Worm (Caenorhabditis elegans) whole organism, L4 larva: ENCODE measurements around the gene nhr-21.

Source experiments
- F37D6.2 ChIP-seq: sonication (generic microtip); optimal IDR thresholded peaks from 2 replicates; lab custom pipeline; 2016; ENCODE audit warnings: mild to moderate bottlenecking, missing genetic modification characterization, missing compliant biosample characterization
- F44E2.7 ChIP-seq: fragments of 200-800 bp; sonication (Bioruptor generic); IDR thresholded peaks from 2 replicates; pipeline ENCODE4 v2.1.2; 2022; ENCODE audit warnings: missing genetic modification characterization, missing compliant biosample characterization
- T26A8.4 ChIP-seq: fragments of 200-800 bp; sonication (Bioruptor generic); IDR thresholded peaks from 2 replicates; pipeline ENCODE4 v1.3.6; 2022; ENCODE audit warnings: missing genetic modification characterization, missing compliant biosample characterization
- Y105C5A.15 ChIP-seq: fragments of 200-800 bp; sonication (Bioruptor generic); IDR thresholded peaks from 2 replicates; pipeline ENCODE4 v1.3.6; 2022; ENCODE audit warnings: missing genetic modification characterization, missing compliant biosample characterization
- Y48G9A.11 ChIP-seq: fragments of 200-800 bp; sonication (Bioruptor generic); IDR thresholded peaks from 2 replicates; pipeline ENCODE4 v1.3.6; 2022; ENCODE audit warnings: missing genetic modification reagents, missing genetic modification characterization, missing compliant biosample characterization
- Y75B8A.6 ChIP-seq: fragments of 200-800 bp; sonication (Bioruptor generic); IDR thresholded peaks from 2 replicates; pipeline ENCODE4 v1.3.6; 2022; ENCODE audit warnings: missing genetic modification reagents, missing genetic modification characterization, missing compliant biosample characterization
- ZK337.2 ChIP-seq: fragments of 200-800 bp; sonication (Bioruptor generic); IDR thresholded peaks from 2 replicates; pipeline ENCODE4 v1.3.6; 2022; ENCODE audit warnings: missing genetic modification reagents, missing genetic modification characterization, missing compliant biosample characterization
- aha-1 ChIP-seq: fragments of 150-350 bp; peaks from one replicate; lab custom pipeline; 2014; ENCODE audit warnings: missing biosample characterization, missing genetic modification characterization
- arid-1 ChIP-seq: fragments of 200-800 bp; sonication (Bioruptor generic); conservative IDR thresholded peaks from 2 replicates; pipeline ENCODE4 v1.3.6; 2022; ENCODE audit warnings: missing genetic modification reagents, missing genetic modification characterization, missing compliant biosample characterization
- attf-4 ChIP-seq: sonication (generic microtip); optimal IDR thresholded peaks from 3 replicates; lab custom pipeline; 2017; ENCODE audit warnings: missing biosample characterization, missing genetic modification characterization
- ceh-28 ChIP-seq: fragments of 150-350 bp; optimal IDR thresholded peaks from 2 replicates; lab custom pipeline; 2014; ENCODE audit warnings: missing biosample characterization, missing genetic modification reagents, missing genetic modification characterization
- ceh-32 ChIP-seq: sonication (generic microtip); optimal IDR thresholded peaks from 2 replicates; lab custom pipeline; 2016; ENCODE audit warnings: mild to moderate bottlenecking, missing genetic modification characterization, missing compliant biosample characterization; ENCODE audit not compliant: poor library complexity
- ceh-62 ChIP-seq: sonication (generic microtip); optimal IDR thresholded peaks from 2 replicates; lab custom pipeline; 2017; ENCODE audit warnings: missing biosample characterization, missing genetic modification characterization
- cey-2 ChIP-seq: sonication (generic microtip); optimal IDR thresholded peaks from 3 replicates; lab custom pipeline; 2017; ENCODE audit warnings: missing genetic modification characterization, mild to moderate bottlenecking, missing compliant biosample characterization, antibody characterized with exemption, borderline replicate concordance; ENCODE audit not compliant: insufficient read depth
- ctbp-1 ChIP-seq: fragments of 200-800 bp; sonication (Bioruptor generic); IDR thresholded peaks from 2 replicates; pipeline ENCODE4 v1.3.6; 2022; ENCODE audit warnings: missing genetic modification reagents, missing genetic modification characterization, missing compliant biosample characterization
- daf-12 ChIP-seq: fragments of 150-350 bp; optimal IDR thresholded peaks from 2 replicates; lab custom pipeline; 2014; ENCODE audit warnings: missing biosample characterization, missing genetic modification reagents, missing genetic modification characterization
- daf-16 ChIP-seq, 3 experiments: sonication (generic microtip); optimal IDR thresholded peaks; 2 replicates each; lab custom pipeline; 2016 to 2017; ENCODE audit warnings: missing genetic modification characterization in 3 of 3, missing genetic modification reagents in 3 of 3, mild to moderate bottlenecking in 2 of 3, missing compliant biosample characterization in 2 of 3, missing biosample characterization in 1 of 3, moderate library complexity in 1 of 3
- daf-8 ChIP-seq: fragments of 200-800 bp; sonication (Bioruptor generic); IDR thresholded peaks from 2 replicates; pipeline ENCODE4 v1.3.6; 2022; ENCODE audit warnings: missing genetic modification characterization, missing compliant biosample characterization
- dmd-6 ChIP-seq: fragments of 200-800 bp; sonication (Bioruptor generic); IDR thresholded peaks from 2 replicates; pipeline ENCODE4 v1.3.6; 2022; ENCODE audit warnings: missing genetic modification reagents, missing genetic modification characterization, missing compliant biosample characterization
- dmd-9 ChIP-seq: fragments of 200-800 bp; sonication (Bioruptor generic); IDR thresholded peaks from 2 replicates; pipeline ENCODE4 v1.3.6; 2022; ENCODE audit warnings: missing genetic modification reagents, missing genetic modification characterization, missing compliant biosample characterization
- dpl-1 ChIP-seq: fragments of 150-350 bp; optimal IDR thresholded peaks from 2 replicates; lab custom pipeline; 2014; ENCODE audit warnings: missing biosample characterization, missing genetic modification reagents, missing genetic modification characterization
- duxl-1 ChIP-seq: sonication (generic microtip); optimal IDR thresholded peaks from 2 replicates; lab custom pipeline; 2016; ENCODE audit warnings: mild to moderate bottlenecking, missing genetic modification characterization, moderate library complexity, missing compliant biosample characterization; ENCODE audit not compliant: poor library complexity
- egl-27 ChIP-seq: sonication (generic microtip); optimal IDR thresholded peaks from 3 replicates; lab custom pipeline; 2017; ENCODE audit warnings: missing biosample characterization, missing genetic modification reagents, missing genetic modification characterization
- egl-43 ChIP-seq: fragments of 200-800 bp; sonication (Bioruptor generic); IDR thresholded peaks from 2 replicates; pipeline ENCODE4 v1.3.6; 2022; ENCODE audit warnings: missing genetic modification reagents, missing genetic modification characterization, missing compliant biosample characterization
- gei-8 ChIP-seq: fragments of 200-800 bp; sonication (Bioruptor generic); optimal IDR thresholded peaks from 2 replicates; lab custom pipeline; 2018; ENCODE audit warnings: mild to moderate bottlenecking, missing genetic modification characterization, missing compliant biosample characterization
- hif-1 ChIP-seq, 2 experiments: sonication (generic microtip); optimal IDR thresholded peaks; 2 replicates each; lab custom pipeline; 2016 to 2017; ENCODE audit warnings: missing compliant biosample characterization in 2 of 2, missing genetic modification characterization in 2 of 2, missing genetic modification reagents in 2 of 2, missing genotype in 2 of 2, mild to moderate bottlenecking in 1 of 2
- hmg-1.1 ChIP-seq: fragments of 200-800 bp; sonication (Bioruptor generic); IDR thresholded peaks from 2 replicates; pipeline ENCODE4 v1.3.6; 2022; ENCODE audit warnings: missing genetic modification reagents, missing genetic modification characterization, missing compliant biosample characterization
- jun-1 ChIP-seq: fragments of 150-350 bp; optimal IDR thresholded peaks from 2 replicates; lab custom pipeline; 2014; ENCODE audit warnings: missing biosample characterization, missing genetic modification reagents, missing genetic modification characterization
- lin-13 ChIP-seq: fragments of 150-350 bp; optimal IDR thresholded peaks from 2 replicates; lab custom pipeline; 2014; ENCODE audit warnings: missing biosample characterization, missing genetic modification reagents, missing genetic modification characterization
- lir-3 ChIP-seq: sonication (generic microtip); optimal IDR thresholded peaks from 2 replicates; lab custom pipeline; 2016; ENCODE audit warnings: mild to moderate bottlenecking, missing genetic modification characterization, missing compliant biosample characterization
- lsy-2 ChIP-seq, 2 experiments: fragments of 150-350 bp in 1 of 2; sonication (generic microtip) in 1 of 2; optimal IDR thresholded peaks; 2 replicates each; lab custom pipeline; 2014 to 2017; ENCODE audit warnings: missing biosample characterization in 2 of 2, missing genetic modification characterization in 2 of 2
- madf-5 ChIP-seq, 2 experiments: fragments of 200-800 bp; sonication (Bioruptor generic); IDR thresholded peaks; 2 replicates each; pipeline ENCODE4 v1.3.6; 2022; ENCODE audit warnings: missing compliant biosample characterization in 2 of 2, missing genetic modification characterization in 2 of 2
- mes-2 ChIP-seq: sonication (generic microtip); optimal IDR thresholded peaks from 2 replicates; lab custom pipeline; 2016; ENCODE audit warnings: missing genotype, mild to moderate bottlenecking, missing genetic modification characterization, missing compliant biosample characterization; ENCODE audit not compliant: poor library complexity, severe bottlenecking
- nhr-237 ChIP-seq: sonication (generic microtip); optimal IDR thresholded peaks from 2 replicates; lab custom pipeline; 2017; ENCODE audit warnings: missing biosample characterization, missing genetic modification characterization
- nhr-25 ChIP-seq: sonication (generic microtip); optimal IDR thresholded peaks from 2 replicates; lab custom pipeline; 2017; ENCODE audit warnings: missing genetic modification characterization, mild to moderate bottlenecking, missing compliant biosample characterization, antibody characterized with exemption, moderate library complexity, borderline replicate concordance; ENCODE audit not compliant: insufficient read depth
- nhr-41 ChIP-seq: fragments of 200-800 bp; sonication (Bioruptor generic); IDR thresholded peaks from 2 replicates; pipeline ENCODE4 v1.3.6; 2022; ENCODE audit warnings: missing genetic modification reagents, missing genetic modification characterization, missing compliant biosample characterization
- php-3 ChIP-seq: fragments of 200-800 bp; sonication (Bioruptor generic); IDR thresholded peaks from 2 replicates; pipeline ENCODE4 v1.3.6; 2022; ENCODE audit warnings: missing genetic modification reagents, missing genetic modification characterization, missing compliant biosample characterization
- saeg-2 ChIP-seq: fragments of 200-800 bp; sonication (Bioruptor generic); IDR thresholded peaks from 2 replicates; pipeline ENCODE4 v1.3.6; 2022; ENCODE audit warnings: missing genetic modification reagents, missing genetic modification characterization, missing compliant biosample characterization
- sdz-12 ChIP-seq: fragments of 200-800 bp; sonication (Bioruptor generic); optimal IDR thresholded peaks from 2 replicates; lab custom pipeline; 2018; ENCODE audit warnings: mild to moderate bottlenecking, missing genetic modification characterization, missing compliant biosample characterization
- snpc-1.2 ChIP-seq: fragments of 200-800 bp; sonication (Bioruptor generic); IDR thresholded peaks from 2 replicates; pipeline ENCODE4 v1.3.6; 2022; ENCODE audit warnings: missing genetic modification reagents, missing genetic modification characterization, missing compliant biosample characterization
- spr-3 ChIP-seq: fragments of 200-800 bp; sonication (Bioruptor generic); optimal IDR thresholded peaks from 2 replicates; lab custom pipeline; 2018; ENCODE audit warnings: mild to moderate bottlenecking, missing genetic modification characterization, missing compliant biosample characterization
- tag-97 ChIP-seq: fragments of 200-800 bp; sonication (Bioruptor generic); IDR thresholded peaks from 2 replicates; pipeline ENCODE4 v1.3.6; 2022; ENCODE audit warnings: missing genetic modification characterization, missing compliant biosample characterization
- tra-1 ChIP-seq: fragments of 200-800 bp; sonication (Bioruptor generic); IDR thresholded peaks from 2 replicates; pipeline ENCODE4 v1.3.6; 2022; ENCODE audit warnings: missing genetic modification reagents, missing genetic modification characterization, missing compliant biosample characterization
- unc-39 ChIP-seq: sonication (generic microtip); optimal IDR thresholded peaks from 2 replicates; lab custom pipeline; 2017; ENCODE audit warnings: missing biosample characterization, missing genetic modification characterization
- unc-62 ChIP-seq, 3 experiments: fragments of 150-350 bp in 1 of 3; sonication (generic microtip); optimal IDR thresholded peaks in 2 of 3; peaks in 1 of 3; 1 replicate in 1 of 3; 2 replicates in 2 of 3; lab custom pipeline; 2014 to 2017; ENCODE audit warnings: missing biosample characterization in 3 of 3, missing genetic modification characterization in 3 of 3, missing genetic modification reagents in 3 of 3, missing genotype in 1 of 3
- zfp-3 ChIP-seq: fragments of 200-800 bp; sonication (Bioruptor generic); conservative IDR thresholded peaks from 2 replicates; pipeline ENCODE4 v1.3.6; 2022; ENCODE audit warnings: missing genetic modification reagents, missing genetic modification characterization, missing compliant biosample characterization
- ztf-11 ChIP-seq: fragments of 150-350 bp; optimal IDR thresholded peaks from 2 replicates; lab custom pipeline; 2014; ENCODE audit warnings: missing biosample characterization, missing genetic modification characterization
- ztf-7 ChIP-seq: fragments of 150-350 bp; optimal IDR thresholded peaks from 2 replicates; lab custom pipeline; 2014; ENCODE audit warnings: missing biosample characterization, missing genetic modification characterization

nhr-21 gene

DNA sequence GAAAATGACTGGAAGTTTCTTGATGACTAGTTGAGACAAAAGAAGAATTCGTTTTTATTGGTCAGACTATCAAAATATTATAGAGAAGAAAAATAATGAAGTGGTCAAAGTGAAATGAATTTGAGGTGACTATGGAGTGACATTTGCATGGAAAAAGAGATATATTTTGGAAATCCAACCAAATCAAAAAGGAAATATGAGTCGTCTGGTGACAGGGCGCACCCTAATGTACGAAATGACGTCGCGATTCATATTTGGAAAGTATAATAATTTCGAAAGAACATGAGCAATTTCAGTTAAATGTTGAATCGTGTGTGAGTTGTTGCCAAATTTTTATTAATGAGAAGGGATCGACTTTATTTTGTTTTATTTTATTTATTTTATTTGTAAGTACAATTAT, 21.6 kb upstream of the nhr-21 start, which contains the start of gene F21D12.2:
TSS of gene F21D12.2 (plus strand) at position 301 of the 400 bp plus-strand sequence.
- TF ChIP-seq tag-97 (GFP tag; lab: Robert Waterston, UW) (no peak), F44E2.7 (GFP tag; lab: Robert Waterston, UW) (no peak), ceh-62 (tag; lab: Kevin White, UChicago) (no peak), saeg-2 (GFP tag; lab: Robert Waterston, UW) (no peak), ZK337.2 (no peak), daf-16 (GFP tag; optimal IDR thresholded peaks at IDR 0.05; lab: Kevin White, UChicago) (no peak), daf-16 (tag; optimal IDR thresholded peaks at IDR 0.05; lab: Kevin White, UChicago) (no peak), hmg-1.1 (no peak), php-3 (GFP tag; lab: Robert Waterston, UW) (no peak), dmd-6 (no peak), ztf-7 (no peak), Y48G9A.11 (no peak), ztf-11 (tag; lab: Kevin White, UChicago) (no peak)
- TF ChIP-seq, all 104 proteins: peak for 0

DNA sequence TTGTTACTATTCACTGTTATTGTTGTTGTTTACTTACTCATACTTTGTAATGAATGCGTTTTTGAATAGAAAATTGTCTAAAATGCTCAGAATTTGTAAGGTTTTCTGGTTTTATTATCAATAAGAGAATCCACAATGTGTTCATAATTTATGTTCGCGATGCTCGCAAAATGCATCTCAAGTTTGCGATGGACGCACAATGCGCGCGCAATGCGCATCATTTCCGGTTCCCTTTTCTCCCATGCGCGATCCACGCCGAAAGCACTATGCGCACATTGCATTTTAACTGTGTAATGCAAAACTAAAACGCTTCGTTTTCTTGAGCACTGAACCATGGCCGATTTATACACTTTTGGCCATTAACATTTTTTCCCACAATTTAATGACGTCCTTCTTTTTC, 19.6 kb upstream of the nhr-21 start:
- TF ChIP-seq nhr-237 (tag; lab: Kevin White, UChicago), result no peak
- 0 out of 2 replicates have a peak, but pooled peaks have one; percentile 43 for TF ChIP-seq zfp-3 (GFP tag; lab: Robert Waterston, UW)
- no peak for TF ChIP-seq cey-2 (tag; lab: Kevin White, UChicago)
- no peak for TF ChIP-seq sdz-12 (GFP tag; lab: Kevin White, UChicago)
- peak; percentile 14 for TF ChIP-seq spr-3 (GFP tag; lab: Kevin White, UChicago)
- TF ChIP-seq lir-3 (tag; lab: Kevin White, UChicago), result no peak
- no peak for TF ChIP-seq Y105C5A.15 (GFP tag; lab: Robert Waterston, UW)
- peak; percentile 77; the same call in 1 of the 2 replicates for TF ChIP-seq egl-43 (GFP tag; lab: Robert Waterston, UW)
- TF ChIP-seq dpl-1, result no peak
- no peak for TF ChIP-seq nhr-41
- TF ChIP-seq madf-5 (GFP tag; IDR thresholded peaks at IDR 0.05; lab: Robert Waterston, UW), result 0 out of 4 replicates have a peak, but pooled peaks of 1 of the 2 experiments have one; percentile 21
- no peak for TF ChIP-seq daf-12 (tag; lab: Kevin White, UChicago)
- no peak for TF ChIP-seq egl-27 (tag; lab: Kevin White, UChicago)
- no peak for TF ChIP-seq nhr-25 (tag; lab: Kevin White, UChicago)
- no peak for TF ChIP-seq aha-1 (tag; lab: Kevin White, UChicago)
- TF ChIP-seq Y75B8A.6 (GFP tag; lab: Robert Waterston, UW), result 0 out of 2 replicates have a peak, but pooled peaks have one; percentile 31
- no peak for TF ChIP-seq T26A8.4 (GFP tag; lab: Robert Waterston, UW)
- TF ChIP-seq hmg-1.1, result peak; percentile 49; the same call in 1 of the 2 replicates
- no peak for TF ChIP-seq snpc-1.2 (GFP tag; lab: Robert Waterston, UW)
- TF ChIP-seq tra-1 (GFP tag; lab: Robert Waterston, UW), result no peak
- peak; percentile 64; the same call in 1 of the 2 replicates for TF ChIP-seq arid-1 (GFP tag; lab: Robert Waterston, UW)
- no peak for TF ChIP-seq tag-97 (GFP tag; lab: Robert Waterston, UW)
- TF ChIP-seq attf-4 (tag; lab: Kevin White, UChicago), result no peak
- no peak for TF ChIP-seq lin-13
- TF ChIP-seq hif-1 (tag; optimal IDR thresholded peaks at IDR 0.05; lab: Kevin White, UChicago), result peak in 1 of 2 experiments; percentile 61
- TF ChIP-seq unc-62 (GFP tag; optimal IDR thresholded peaks at IDR 0.05 in 1 of 2; lab: Kevin White, UChicago), result peak in 1 of 2 experiments; percentile 0
- TF ChIP-seq unc-62 (tag; optimal IDR thresholded peaks at IDR 0.05; lab: Kevin White, UChicago), result no peak
- no peak for TF ChIP-seq unc-39 (tag; lab: Kevin White, UChicago)
- no peak for TF ChIP-seq daf-8
- no peak for TF ChIP-seq mes-2 (tag; lab: Kevin White, UChicago)
- no peak for TF ChIP-seq dmd-9 (GFP tag; lab: Robert Waterston, UW)
- no peak for TF ChIP-seq lsy-2 (tag; optimal IDR thresholded peaks at IDR 0.05; lab: Kevin White, UChicago)
- no peak for TF ChIP-seq jun-1 (tag; lab: Kevin White, UChicago)
- TF ChIP-seq duxl-1 (tag; lab: Kevin White, UChicago), result no peak
- peak; percentile 38 for TF ChIP-seq F37D6.2 (tag; lab: Kevin White, UChicago)
- TF ChIP-seq ceh-28, result no peak
- TF ChIP-seq ceh-32 (tag; lab: Kevin White, UChicago), result no peak
- TF ChIP-seq gei-8, result peak; percentile 64
- TF ChIP-seq ctbp-1 (GFP tag; lab: Robert Waterston, UW), result peak; percentile 76
